Worm (Caenorhabditis elegans): ENCODE measurements around the gene C18B12.4.

DNA sequence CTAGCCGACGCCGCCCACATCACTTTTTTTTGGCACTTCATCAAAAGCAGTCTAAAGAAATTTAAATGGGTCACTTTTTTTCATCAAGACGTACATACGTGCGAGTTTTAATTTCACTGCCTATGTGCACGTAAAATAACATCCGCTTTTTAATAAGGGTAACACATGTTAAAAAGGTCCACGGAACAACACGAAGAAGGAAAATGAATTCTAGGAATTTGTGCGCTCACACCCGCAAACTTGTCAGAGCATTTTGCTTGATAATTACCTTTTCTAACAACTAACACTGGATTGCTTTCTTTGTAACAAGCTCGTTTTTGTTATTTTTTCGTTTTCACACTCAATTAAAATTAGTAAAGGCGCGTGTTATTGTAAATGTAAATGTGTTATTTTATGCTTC, 31.7 kb downstream of the C18B12.4 start:
- TF ChIP-seq F13C5.2 (tag; optimal IDR thresholded peaks at IDR 0.05) (no peak), ets-7 (tag; optimal IDR thresholded peaks at IDR 0.05) (no peak), scrt-1 (GFP tag; IDR thresholded peaks at IDR 0.05) (no peak), tbx-11 (GFP tag; IDR thresholded peaks at IDR 0.05) (no peak), hmg-4 (GFP tag; optimal IDR thresholded peaks at IDR 0.05) (no peak), aly-1 (tag; optimal IDR thresholded peaks at IDR 0.05) (no peak), ama-1 (optimal IDR thresholded peaks at IDR 0.05) (no peak), tra-4 (tag; optimal IDR thresholded peaks at IDR 0.05) (no peak), B0310.2 (tag; optimal IDR thresholded peaks at IDR 0.05) (no peak), pes-1 (GFP tag; IDR thresholded peaks at IDR 0.05) (no peak), tbx-37 (GFP tag; conservative IDR thresholded peaks at IDR 0.05) (no peak), ceh-36 (tag; optimal IDR thresholded peaks at IDR 0.05) (no peak), ceh-13 (GFP tag; optimal IDR thresholded peaks at IDR 0.05) (no peak)

Measured in whole organism, early embryonic.